Fruit fly (Drosophila melanogaster): ENCODE measurements around the gene Cpr72Ea.

Cpr72Ea gene

dm6 chr3L:16412394-16412950 is 50.1 kb downstream of the Cpr72Ea start, which contains the start of gene Serinc (continued):
- 0 out of 2 replicates have a peak, but pooled peaks have one; percentile 14 for TF ChIP-seq HLH3B (GFP tag; IDR thresholded peaks at IDR 0.05)
- TF ChIP-seq trh (GFP tag; optimal IDR thresholded peaks at IDR 0.05) = no peak
- TF ChIP-seq twi (tag; optimal IDR thresholded peaks at IDR 0.05) = peak; percentile 46
- TF ChIP-seq bab2 (GFP tag; optimal IDR thresholded peaks at IDR 0.05) = peak; percentile 44
- TF ChIP-seq Hr3 (GFP tag; optimal IDR thresholded peaks at IDR 0.05) = peak; percentile 56
- TF ChIP-seq lmd (GFP tag; IDR thresholded peaks at IDR 0.05) = no peak; the same call in 1 of the 2 replicates
- peak; percentile 69 for TF ChIP-seq CG4424 (GFP tag; optimal IDR thresholded peaks at IDR 0.05)
- TF ChIP-seq unpg (GFP tag; optimal IDR thresholded peaks at IDR 0.05) = no peak
- TF ChIP-seq gfzf (GFP tag; optimal IDR thresholded peaks at IDR 0.05) = no peak
- TF ChIP-seq scrt (GFP tag; optimal IDR thresholded peaks at IDR 0.05) = peak; percentile 44
- peak; percentile 41 to 47 for TF ChIP-seq Pdp1 (GFP tag; optimal IDR thresholded peaks at IDR 0.05)
- TF ChIP-seq CG10366 (GFP tag; IDR thresholded peaks at IDR 0.05) = no peak
- no peak for TF ChIP-seq CkIIα-i1 (GFP tag; IDR thresholded peaks at IDR 0.05)
- no peak for TF ChIP-seq NC2α (GFP tag; optimal IDR thresholded peaks at IDR 0.05)
- peak; percentile 68 for TF ChIP-seq CG13624 (GFP tag; optimal IDR thresholded peaks at IDR 0.05)
- peak; percentile 65 for TF ChIP-seq CG11456 (GFP tag; IDR thresholded peaks at IDR 0.05)
- peak; percentile 98 for TF ChIP-seq CG16813 (GFP tag; IDR thresholded peaks at IDR 0.05; ENCODE audit: partially characterized antibody)
- peak in 1 of 2 experiments; percentile 59 for TF ChIP-seq insv (GFP tag; optimal IDR thresholded peaks at IDR 0.05)
- no peak for TF ChIP-seq tap (tag; optimal IDR thresholded peaks at IDR 0.05)
- no peak for TF ChIP-seq Oaz (GFP tag; IDR thresholded peaks at IDR 0.05)
- peak; percentile 45 for TF ChIP-seq CG18764 (GFP tag; optimal IDR thresholded peaks at IDR 0.05)
- TF ChIP-seq Tbp (GFP tag; optimal IDR thresholded peaks at IDR 0.05) = no peak
- peak; percentile 98 for TF ChIP-seq Opbp (GFP tag; IDR thresholded peaks at IDR 0.05; ENCODE audit: partially characterized antibody)
- TF ChIP-seq CG30020 (tag; optimal IDR thresholded peaks at IDR 0.05) = peak; percentile 71
- TF ChIP-seq CG17186 (GFP tag; optimal IDR thresholded peaks at IDR 0.05) = peak; percentile 66
- TF ChIP-seq CG17568 (GFP tag; optimal IDR thresholded peaks at IDR 0.05) = no peak
- TF ChIP-seq CG6854 (GFP tag; optimal IDR thresholded peaks at IDR 0.05) = no peak
- peak; percentile 62 for TF ChIP-seq fu2 (GFP tag; optimal IDR thresholded peaks at IDR 0.05)
- no peak for TF ChIP-seq CG11695 (GFP tag; IDR thresholded peaks at IDR 0.05)
- no peak for TF ChIP-seq B-H1 (GFP tag; IDR thresholded peaks at IDR 0.05)
- no peak for TF ChIP-seq CG30431 (GFP tag; optimal IDR thresholded peaks at IDR 0.05)
- TF ChIP-seq slp2 (GFP tag; optimal IDR thresholded peaks at IDR 0.05) = peak; percentile 8
- peak; percentile 74 for TF ChIP-seq CG15601 (tag; optimal IDR thresholded peaks at IDR 0.05)
- TF ChIP-seq CG8359 (GFP tag; optimal IDR thresholded peaks at IDR 0.05; ENCODE audit: borderline replicate concordance) = no peak
- TF ChIP-seq CG10267 (tag; optimal IDR thresholded peaks at IDR 0.05) = peak; percentile 81
- TF ChIP-seq kah (GFP tag; optimal IDR thresholded peaks at IDR 0.05) = no peak
- TF ChIP-seq CG7271 (tag; optimal IDR thresholded peaks at IDR 0.05) = no peak
- no peak for TF ChIP-seq sr (GFP tag; IDR thresholded peaks at IDR 0.05)
- TF ChIP-seq zfh2 (GFP tag; optimal IDR thresholded peaks at IDR 0.05) = peak; percentile 55
- TF ChIP-seq Neu2 (GFP tag; optimal IDR thresholded peaks at IDR 0.05; ENCODE audit: borderline replicate concordance) = no peak
- peak; percentile 50 to 59 for TF ChIP-seq dpn (GFP tag; optimal IDR thresholded peaks at IDR 0.05)
- TF ChIP-seq CG14667 (GFP tag; IDR thresholded peaks at IDR 0.05) = 0 out of 2 replicates have a peak, but pooled peaks have one; percentile 21
- no peak for TF ChIP-seq CG6175 (GFP tag; IDR thresholded peaks at IDR 0.05)
- TF ChIP-seq pros (GFP tag; optimal IDR thresholded peaks at IDR 0.05) = no peak
- TF ChIP-seq HLHmδ (GFP tag; optimal IDR thresholded peaks at IDR 0.05) = no peak
- TF ChIP-seq CG2116 (GFP tag; optimal IDR thresholded peaks at IDR 0.05) = peak; percentile 84
- TF ChIP-seq CG8089 (GFP tag; optimal IDR thresholded peaks at IDR 0.05) = peak; percentile 36
- TF ChIP-seq ac (GFP tag; optimal IDR thresholded peaks at IDR 0.05) = no peak
- TF ChIP-seq ewg (GFP tag; optimal IDR thresholded peaks at IDR 0.05) = peak; percentile 39
- TF ChIP-seq stc (GFP tag; IDR thresholded peaks at IDR 0.05) = no peak
